Fruit fly (Drosophila melanogaster) whole organism, embryonic: ENCODE measurements around the gene CG6126.
A peak's percentile ranks its signal among the peaks of the same experiment; 100 is the strongest.

ENCODE experiments used
- ATbp ChIP-seq: fragments of 200-800 bp; sonication (Bioruptor generic); optimal IDR thresholded peaks from 2 replicates; lab custom pipeline; 2017; ENCODE audit warnings: missing biosample characterization, mild to moderate bottlenecking, missing genetic modification characterization, missing genetic modification reagents
- CG10274 ChIP-seq: fragments of 200-800 bp; sonication (Bioruptor generic); optimal IDR thresholded peaks from 3 replicates; lab custom pipeline; 2017; ENCODE audit warnings: missing biosample characterization, mild to moderate bottlenecking, missing genetic modification characterization
- CG10979 ChIP-seq: fragments of 200-800 bp; sonication (Bioruptor generic); optimal IDR thresholded peaks from 2 replicates; lab custom pipeline; 2018; ENCODE audit warnings: missing biosample characterization, mild to moderate bottlenecking, missing genetic modification characterization, moderate library complexity
- CG11398 ChIP-seq: fragments of 200-800 bp; sonication (Bioruptor generic); optimal IDR thresholded peaks from 2 replicates; lab custom pipeline; 2016; ENCODE audit warnings: missing biosample characterization, missing genetic modification characterization
- CG11695 ChIP-seq: fragments of 200-800 bp; sonication (Bioruptor generic); IDR thresholded peaks from 3 replicates; pipeline ENCODE4 v1.3.6; 2022; ENCODE audit warnings: missing biosample characterization, missing genetic modification characterization
- CG12659 ChIP-seq: fragments of 200-800 bp; sonication (Bioruptor generic); optimal IDR thresholded peaks from 3 replicates; lab custom pipeline; 2017; ENCODE audit warnings: mild to moderate bottlenecking, missing biosample characterization, missing genetic modification reagents, missing genetic modification characterization
- CG15696 ChIP-seq: fragments of 200-800 bp; sonication (Bioruptor generic); optimal IDR thresholded peaks from 2 replicates; lab custom pipeline; 2019; ENCODE audit warnings: missing biosample characterization, mild to moderate bottlenecking, missing genetic modification characterization, moderate library complexity
- CG16813 ChIP-seq: fragments of 200-800 bp; sonication (Bioruptor generic); IDR thresholded peaks from 3 replicates; pipeline ENCODE4 v1.3.6; 2022; ENCODE audit warnings: missing biosample characterization, missing genetic modification characterization; ENCODE audit not compliant: partially characterized antibody
- CG16815 ChIP-seq: fragments of 200-800 bp; sonication (Bioruptor generic); optimal IDR thresholded peaks from 3 replicates; lab custom pipeline; 2017; ENCODE audit warnings: missing biosample characterization, mild to moderate bottlenecking, missing genetic modification characterization
- CG18599 ChIP-seq: fragments of 200-800 bp; sonication (Bioruptor generic); optimal IDR thresholded peaks from 3 replicates; lab custom pipeline; 2017; ENCODE audit warnings: missing biosample characterization, missing genetic modification characterization, mild to moderate bottlenecking, moderate library complexity, missing genetic modification reagents
- CG18619 ChIP-seq: fragments of 200-800 bp; sonication (Bioruptor generic); optimal IDR thresholded peaks from 3 replicates; lab custom pipeline; 2017; ENCODE audit warnings: missing biosample characterization, mild to moderate bottlenecking, missing genetic modification characterization
- CG2199 ChIP-seq: fragments of 200-800 bp; sonication (Bioruptor generic); IDR thresholded peaks from 3 replicates; pipeline ENCODE4 v1.3.6; 2022; ENCODE audit warnings: missing biosample characterization, missing genetic modification characterization
- CG31365 ChIP-seq: fragments of 200-800 bp; sonication (Bioruptor generic); optimal IDR thresholded peaks from 2 replicates; lab custom pipeline; 2018; ENCODE audit warnings: missing biosample characterization, mild to moderate bottlenecking, missing genetic modification characterization
- CG31388 ChIP-seq: fragments of 200-800 bp; sonication (Bioruptor generic); optimal IDR thresholded peaks from 2 replicates; lab custom pipeline; 2016; ENCODE audit warnings: missing biosample characterization, missing genetic modification characterization
- CG4820 ChIP-seq: fragments of 200-800 bp; sonication (Bioruptor generic); optimal IDR thresholded peaks from 3 replicates; lab custom pipeline; 2016; ENCODE audit warnings: missing biosample characterization, missing genetic modification characterization
- CG8281 ChIP-seq: fragments of 200-800 bp; sonication (Bioruptor generic); optimal IDR thresholded peaks from 2 replicates; lab custom pipeline; 2018; ENCODE audit warnings: missing biosample characterization, mild to moderate bottlenecking, missing genetic modification characterization, moderate library complexity
- CG8388 ChIP-seq: fragments of 200-800 bp; sonication (Bioruptor generic); optimal IDR thresholded peaks from 2 replicates; lab custom pipeline; 2019; ENCODE audit warnings: missing biosample characterization, mild to moderate bottlenecking, missing genetic modification characterization, moderate library complexity
- CG8924 ChIP-seq: fragments of 200-800 bp; optimal IDR thresholded peaks from 3 replicates; lab custom pipeline; 2019; ENCODE audit warnings: missing biosample characterization, mild to moderate bottlenecking, missing genetic modification characterization, moderate library complexity
- CG9437 ChIP-seq: fragments of 200-800 bp; sonication (Bioruptor generic); optimal IDR thresholded peaks from 2 replicates; lab custom pipeline; 2018; ENCODE audit warnings: missing biosample characterization, mild to moderate bottlenecking, missing genetic modification characterization
- CoRest ChIP-seq: fragments of 200-800 bp; sonication (Bioruptor generic); optimal IDR thresholded peaks from 3 replicates; lab custom pipeline; 2018; ENCODE audit warnings: missing biosample characterization, mild to moderate bottlenecking, missing genetic modification characterization, moderate library complexity
- Ets65A ChIP-seq: fragments of 200-800 bp; sonication (Bioruptor generic); peaks from one replicate; lab custom pipeline; 2016; ENCODE audit warnings: missing biosample characterization, missing genetic modification characterization
- Fer2 ChIP-seq: fragments of 200-800 bp; sonication (Bioruptor generic); optimal IDR thresholded peaks from 2 replicates; lab custom pipeline; 2018; ENCODE audit warnings: missing biosample characterization, mild to moderate bottlenecking, missing genetic modification characterization, moderate library complexity
- Hey ChIP-seq: fragments of 200-800 bp; sonication (Bioruptor generic); optimal IDR thresholded peaks from 3 replicates; lab custom pipeline; 2018; ENCODE audit warnings: missing biosample characterization, mild to moderate bottlenecking, missing genetic modification characterization
- Hmr ChIP-seq: fragments of 200-800 bp; sonication (Bioruptor generic); optimal IDR thresholded peaks from 3 replicates; lab custom pipeline; 2017; ENCODE audit warnings: mild to moderate bottlenecking, missing biosample characterization, missing genetic modification reagents, missing genetic modification characterization
- Kr ChIP-seq: fragments of 200-800 bp; sonication (Bioruptor generic); optimal IDR thresholded peaks from 2 replicates; lab custom pipeline; 2017; ENCODE audit warnings: missing biosample characterization, mild to moderate bottlenecking, missing genetic modification characterization
- Lpt ChIP-seq: fragments of >200 bp; optimal IDR thresholded peaks from 2 replicates; lab custom pipeline; 2018; ENCODE audit warnings: missing biosample characterization, missing genetic modification characterization
- Max ChIP-seq: fragments of 200-800 bp; sonication (Bioruptor generic); optimal IDR thresholded peaks from 2 replicates; lab custom pipeline; 2016; ENCODE audit warnings: missing biosample characterization, mild to moderate bottlenecking, missing genetic modification characterization
- Meics ChIP-seq: fragments of 200-800 bp; sonication (Bioruptor generic); optimal IDR thresholded peaks from 2 replicates; lab custom pipeline; 2017; ENCODE audit warnings: missing biosample characterization, mild to moderate bottlenecking, missing genetic modification characterization
- NC2α ChIP-seq: fragments of 200-800 bp; sonication (Bioruptor generic); optimal IDR thresholded peaks from 2 replicates; lab custom pipeline; 2016; ENCODE audit warnings: missing biosample characterization, missing genetic modification characterization
- Scr ChIP-seq: fragments of 200-800 bp; sonication (Bioruptor generic); IDR thresholded peaks from 2 replicates; pipeline ENCODE4 v1.3.6; 2022; ENCODE audit warnings: missing biosample characterization, missing genetic modification characterization; ENCODE audit not compliant: partially characterized antibody
- Sox100B ChIP-seq: fragments of 200-800 bp; sonication (Bioruptor generic); optimal IDR thresholded peaks from 3 replicates; lab custom pipeline; 2018; ENCODE audit warnings: missing biosample characterization, mild to moderate bottlenecking, missing genetic modification characterization
- Tbp ChIP-seq: fragments of >200 bp; optimal IDR thresholded peaks from 2 replicates; lab custom pipeline; 2018; ENCODE audit warnings: missing biosample characterization, missing genetic modification characterization
- az2 ChIP-seq: fragments of 200-800 bp; sonication (Bioruptor generic); optimal IDR thresholded peaks from 3 replicates; lab custom pipeline; 2016; ENCODE audit warnings: missing biosample characterization, missing genetic modification characterization
- bcd ChIP-seq: fragments of 200-800 bp; sonication (Bioruptor generic); optimal IDR thresholded peaks from 2 replicates; lab custom pipeline; 2017; ENCODE audit warnings: missing biosample characterization, mild to moderate bottlenecking, missing genetic modification characterization
- bigmax ChIP-seq: fragments of 200-800 bp; sonication (Bioruptor generic); optimal IDR thresholded peaks from 2 replicates; lab custom pipeline; 2018; ENCODE audit warnings: missing biosample characterization, mild to moderate bottlenecking, missing genetic modification characterization
- cwo ChIP-seq: fragments of 200-800 bp; sonication (Bioruptor generic); optimal IDR thresholded peaks from 3 replicates; lab custom pipeline; 2017; ENCODE audit warnings: missing biosample characterization, missing genetic modification characterization, mild to moderate bottlenecking, moderate library complexity, missing genetic modification reagents
- grau ChIP-seq: fragments of 200-800 bp; optimal IDR thresholded peaks from 3 replicates; lab custom pipeline; 2019; ENCODE audit warnings: missing biosample characterization, mild to moderate bottlenecking, missing genetic modification characterization, moderate library complexity
- hth ChIP-seq: fragments of >200 bp; optimal IDR thresholded peaks from 2 replicates; lab custom pipeline; 2017; ENCODE audit warnings: inconsistent platforms
- klu ChIP-seq: fragments of 200-800 bp; sonication (Bioruptor generic); IDR thresholded peaks from 2 replicates; pipeline ENCODE4 v1.3.6; 2022; ENCODE audit warnings: missing biosample characterization, missing genetic modification characterization
- lbe ChIP-seq: fragments of 200-800 bp; sonication (Bioruptor generic); optimal IDR thresholded peaks from 2 replicates; lab custom pipeline; 2016; ENCODE audit warnings: missing biosample characterization, mild to moderate bottlenecking, missing genetic modification characterization
- mam ChIP-seq: fragments of 200-800 bp; sonication (Bioruptor generic); optimal IDR thresholded peaks from 3 replicates; lab custom pipeline; 2016; ENCODE audit warnings: missing biosample characterization, missing genetic modification characterization
- nau ChIP-seq: fragments of 200-800 bp; sonication (Bioruptor generic); optimal IDR thresholded peaks from 3 replicates; lab custom pipeline; 2017; ENCODE audit warnings: missing biosample characterization, mild to moderate bottlenecking, missing genetic modification characterization, missing genetic modification reagents
- prd ChIP-seq, 3 experiments: fragments of >200 bp in 2 of 3; fragments of 200-800 bp in 1 of 3; sonication (Bioruptor generic) in 1 of 3; optimal IDR thresholded peaks in 2 of 3; IDR thresholded peaks in 1 of 3; 2 replicates in 2 of 3; 3 replicates in 1 of 3; pipeline versions ENCODE4 v1.3.6 to Lab custom; 2017 to 2022; ENCODE audit warnings: missing biosample characterization in 1 of 3, missing genetic modification characterization in 1 of 3
- sc ChIP-seq, 3 experiments: fragments of >200 bp in 2 of 3; fragments of 200-800 bp in 1 of 3; sonication (Bioruptor generic) in 1 of 3; optimal IDR thresholded peaks; 2 replicates in 2 of 3; 3 replicates in 1 of 3; lab custom pipeline; 2017; ENCODE audit warnings: mild to moderate bottlenecking in 1 of 3, missing biosample characterization in 1 of 3, missing genetic modification characterization in 1 of 3, missing genetic modification reagents in 1 of 3
- seq ChIP-seq: fragments of 200-800 bp; sonication (Bioruptor generic); IDR thresholded peaks from 2 replicates; pipeline ENCODE4 v1.3.6; 2022; ENCODE audit warnings: missing biosample characterization, missing genetic modification characterization
- tin ChIP-seq: fragments of 200-800 bp; sonication (Bioruptor generic); optimal IDR thresholded peaks from 3 replicates; lab custom pipeline; 2016; ENCODE audit warnings: missing biosample characterization, missing genetic modification characterization
- tx ChIP-seq: fragments of 200-800 bp; sonication (Bioruptor generic); optimal IDR thresholded peaks from 2 replicates; lab custom pipeline; 2016; ENCODE audit warnings: missing biosample characterization, missing genetic modification characterization
- unpg ChIP-seq: fragments of 200-800 bp; sonication (Bioruptor generic); optimal IDR thresholded peaks from 3 replicates; lab custom pipeline; 2018; ENCODE audit warnings: missing biosample characterization, mild to moderate bottlenecking, missing genetic modification characterization, moderate library complexity

Gene CG6126

dm6 chr3R:16208924-16209713 is 6.2 kb upstream of the CG6126 start (continued):
- TF ChIP-seq Ets65A (GFP tag; lab: Kevin White, UChicago) = peak; percentile 73
- no peak for TF ChIP-seq Lpt
- TF ChIP-seq nau (GFP tag; lab: Kevin White, UChicago) = no peak
- peak; percentile 52 for TF ChIP-seq CG18599
- no peak for TF ChIP-seq prd (optimal IDR thresholded peaks at IDR 0.05; lab: Kevin White, UChicago)
- TF ChIP-seq prd (GFP tag; IDR thresholded peaks at IDR 0.05; lab: Robert Waterston, UW) = peak; percentile 21; the same call in 1 of the 3 replicates
- no peak for TF ChIP-seq Tbp (GFP tag; lab: Kevin White, UChicago)
- TF ChIP-seq CG31388 (GFP tag; lab: Kevin White, UChicago) = no peak
- no peak for TF ChIP-seq tin (GFP tag; lab: Kevin White, UChicago)
- no peak for TF ChIP-seq ATbp (GFP tag; lab: Kevin White, UChicago)
- TF ChIP-seq CG9437 (GFP tag; lab: Kevin White, UChicago) = peak; percentile 60
- TF ChIP-seq klu (GFP tag; lab: Robert Waterston, UW) = no peak
- TF ChIP-seq CG11695 (GFP tag; lab: Robert Waterston, UW) = no peak
- TF ChIP-seq CG8388 (GFP tag; lab: Kevin White, UChicago) = peak; percentile 59
- no peak for TF ChIP-seq CG16813 (GFP tag; lab: Robert Waterston, UW)
- TF ChIP-seq Max (GFP tag; lab: Kevin White, UChicago) = peak; percentile 26
- no peak for TF ChIP-seq CG8281
- TF ChIP-seq Hey = no peak
- peak; percentile 24 for TF ChIP-seq CG12659 (GFP tag; lab: Kevin White, UChicago)
- no peak for TF ChIP-seq sc (optimal IDR thresholded peaks at IDR 0.05; lab: Kevin White, UChicago)
- TF ChIP-seq sc (GFP tag; optimal IDR thresholded peaks at IDR 0.05; lab: Kevin White, UChicago) = peak; percentile 58
- TF ChIP-seq CG11398 = no peak
- TF ChIP-seq CG10274 (GFP tag; lab: Kevin White, UChicago) = peak; percentile 1
- TF ChIP-seq NC2α (GFP tag; lab: Kevin White, UChicago) = no peak
- peak; percentile 38 for TF ChIP-seq unpg (GFP tag; lab: Kevin White, UChicago)
- peak; percentile 85; the same call in 2 of the 3 replicates for TF ChIP-seq CG2199 (GFP tag; lab: Robert Waterston, UW)
- peak; percentile 11 for TF ChIP-seq CG4820
- TF ChIP-seq cwo (GFP tag; lab: Kevin White, UChicago) = peak; percentile 1
- TF ChIP-seq mam (GFP tag; lab: Kevin White, UChicago) = no peak
- peak; percentile 49 for TF ChIP-seq CG18619 (GFP tag; lab: Kevin White, UChicago)
- peak; percentile 71 for TF ChIP-seq Sox100B (GFP tag; lab: Kevin White, UChicago)
- no peak for TF ChIP-seq tx (GFP tag; lab: Kevin White, UChicago)
- TF ChIP-seq CG31365 = no peak
- TF ChIP-seq CG8924 (tag; lab: Kevin White, UChicago) = peak; percentile 61
- TF ChIP-seq bigmax (GFP tag; lab: Kevin White, UChicago) = no peak
- TF ChIP-seq bcd (GFP tag; lab: Kevin White, UChicago) = peak; percentile 49
- TF ChIP-seq Scr (GFP tag; lab: Robert Waterston, UW) = no peak
- TF ChIP-seq Meics (GFP tag; lab: Kevin White, UChicago) = peak; percentile 66
- peak; percentile 39 for TF ChIP-seq Hmr
- peak; percentile 64 for TF ChIP-seq CG10979 (tag; lab: Kevin White, UChicago)
- TF ChIP-seq Fer2 (tag; lab: Kevin White, UChicago) = no peak
- TF ChIP-seq seq (GFP tag; lab: Robert Waterston, UW) = peak; percentile 24; the same call in 1 of the 2 replicates
- peak; percentile 28 for TF ChIP-seq lbe (GFP tag; lab: Kevin White, UChicago)
- no peak for TF ChIP-seq hth (lab: Kevin White, UChicago)
- peak; percentile 58 for TF ChIP-seq grau (tag; lab: Kevin White, UChicago)
- peak; percentile 62 for TF ChIP-seq CoRest (tag; lab: Kevin White, UChicago)
- peak; percentile 24 for TF ChIP-seq CG15696 (tag; lab: Kevin White, UChicago)
- peak; percentile 66 for TF ChIP-seq CG16815
- TF ChIP-seq Kr (GFP tag; lab: Kevin White, UChicago) = no peak
- peak; percentile 20 for TF ChIP-seq az2
